Fruit fly (Drosophila melanogaster): Measurements from ENCODE around the gene Qsox4.

The Qsox4 gene

DNA sequence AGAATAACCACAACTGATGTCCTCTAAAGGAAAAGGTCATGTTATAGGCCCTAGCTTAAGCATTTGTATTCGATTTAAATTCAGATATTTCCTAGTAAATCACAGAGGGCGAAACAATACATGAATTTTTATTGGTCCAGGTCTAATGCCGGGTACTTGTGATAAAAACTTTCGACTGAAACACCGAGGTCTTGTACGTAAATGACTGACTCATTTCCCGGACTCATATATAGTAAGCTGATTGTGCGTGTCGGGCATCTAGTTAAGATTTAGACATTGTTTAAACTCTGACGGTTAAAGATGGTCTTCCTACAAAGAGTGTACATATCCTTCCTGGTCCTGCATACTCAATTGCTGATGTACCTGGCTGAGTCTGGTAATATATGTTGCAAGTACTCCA lies 20.4 kb upstream of the Qsox4 start, which contains the start of gene CG16710:
Gene CG16710, plus strand, starts transcription at position 301 of the 400 bp plus-strand sequence.
- TF ChIP-seq Jra (GFP tag; optimal IDR thresholded peaks at IDR 0.05) (no peak), tai (GFP tag; optimal IDR thresholded peaks at IDR 0.05) (no peak)

DNA sequence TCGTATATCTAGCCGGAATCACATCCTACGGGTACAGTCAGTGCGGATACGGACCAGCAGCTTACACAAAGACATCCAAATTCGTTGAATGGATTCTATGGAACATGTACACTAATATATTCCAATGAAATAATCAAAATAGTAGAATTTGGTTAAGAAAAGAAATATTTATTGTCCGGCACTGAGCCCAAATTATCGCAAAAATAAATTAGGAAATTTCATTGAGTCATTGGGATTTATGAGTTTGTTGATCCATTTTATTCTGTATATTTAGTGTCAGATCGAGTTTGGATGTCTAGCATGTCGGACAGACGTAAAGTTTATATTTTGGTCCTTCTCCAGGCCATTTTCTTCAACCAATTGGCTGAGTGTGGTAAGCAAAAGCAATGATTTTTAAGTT lies 18.8 kb upstream of the Qsox4 start, which contains the start of gene CG18754:
Gene CG18754, plus strand, starts transcription at position 301 of the 400 bp plus-strand sequence.
- TF ChIP-seq N (GFP tag; optimal IDR thresholded peaks at IDR 0.05) (no peak), tai (GFP tag; optimal IDR thresholded peaks at IDR 0.05) (no peak), psq (GFP tag; optimal IDR thresholded peaks at IDR 0.05) (no peak), Vsx2 (GFP tag; optimal IDR thresholded peaks at IDR 0.05; ENCODE audit: partially characterized antibody) (no peak), brk (GFP tag; optimal IDR thresholded peaks at IDR 0.05) (no peak), GATAd (GFP tag; optimal IDR thresholded peaks at IDR 0.05) (no peak), foxo (GFP tag; optimal IDR thresholded peaks at IDR 0.05) (no peak), dl (GFP tag; optimal IDR thresholded peaks at IDR 0.05; ENCODE audit: insufficient read depth in 1 of 2, partially characterized antibody in 2 of 2) (no peak), fru (GFP tag; optimal IDR thresholded peaks at IDR 0.05) (no peak), Mio (GFP tag; optimal IDR thresholded peaks at IDR 0.05) (no peak), Myc (optimal IDR thresholded peaks at IDR 0.05) (no peak), Hr78 (GFP tag; optimal IDR thresholded peaks at IDR 0.05) (no peak), Abd-B (GFP tag; optimal IDR thresholded peaks at IDR 0.05) (no peak), CG32264 (GFP tag; optimal IDR thresholded peaks at IDR 0.05) (no peak), woc (GFP tag; optimal IDR thresholded peaks at IDR 0.05) (no peak), lola (GFP tag; optimal IDR thresholded peaks at IDR 0.05) (no peak), Dfd (GFP tag; optimal IDR thresholded peaks at IDR 0.05) (no peak), CG9705 (GFP tag; optimal IDR thresholded peaks at IDR 0.05) (no peak), Hr83 (GFP tag; optimal IDR thresholded peaks at IDR 0.05; ENCODE audit: poor library complexity, severe bottlenecking) (no peak), br (GFP tag; optimal IDR thresholded peaks at IDR 0.05) (no peak)

DNA sequence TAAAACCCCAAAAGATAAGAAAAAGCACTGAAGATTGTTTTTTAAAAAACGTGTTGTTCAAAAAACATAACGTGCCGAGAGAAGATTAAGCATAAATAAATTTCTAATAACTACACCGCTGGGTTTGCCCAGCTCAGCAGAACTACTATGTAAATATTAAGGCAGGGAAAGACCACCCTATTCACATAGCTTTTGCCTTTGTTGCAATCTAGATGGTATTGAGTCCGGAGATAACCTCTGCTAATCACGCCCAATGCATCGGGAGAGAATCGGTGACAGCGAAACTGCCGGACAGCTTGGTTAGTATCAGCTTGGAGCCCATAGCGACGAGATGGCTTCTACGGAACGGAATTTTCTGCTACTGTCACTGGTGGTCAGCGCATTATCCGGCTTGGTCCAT lies 16.6 kb upstream of the Qsox4 start, which contains the start of gene SPE:
Gene SPE, plus strand, starts transcription at position 301 of the 400 bp plus-strand sequence.
- no peak for TF ChIP-seq Rel (GFP tag; optimal IDR thresholded peaks at IDR 0.05)
- TF ChIP-seq Rel (tag; optimal IDR thresholded peaks at IDR 0.05), result peak; percentile 68
- TF ChIP-seq Hr78 (GFP tag; optimal IDR thresholded peaks at IDR 0.05), result no peak

DNA sequence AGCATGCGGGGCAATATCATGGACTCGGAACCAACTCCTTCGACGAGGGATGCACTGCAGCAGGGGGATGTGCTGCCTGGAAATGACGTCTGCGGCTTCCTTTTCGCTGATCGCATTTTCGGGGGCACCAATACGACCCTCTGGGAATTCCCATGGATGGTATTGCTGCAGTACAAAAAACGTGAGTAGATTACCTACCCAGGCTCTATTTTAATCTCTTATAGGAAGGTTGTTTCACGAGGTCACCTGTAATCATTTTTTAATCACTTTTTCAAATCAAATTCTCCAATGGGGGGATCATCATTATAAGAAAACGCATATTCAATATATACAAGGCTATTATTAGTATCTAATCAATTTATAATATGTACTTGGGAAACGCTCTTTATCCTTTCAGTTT lies 15.6 kb upstream of the Qsox4 start:
- TF ChIP-seq Rel (GFP tag; optimal IDR thresholded peaks at IDR 0.05) (no peak), Rel (tag; optimal IDR thresholded peaks at IDR 0.05) (peak; percentile 86), dsf (GFP tag; optimal IDR thresholded peaks at IDR 0.05; ENCODE audit: borderline replicate concordance) (no peak), GATAd (GFP tag; optimal IDR thresholded peaks at IDR 0.05) (no peak), Dfd (GFP tag; optimal IDR thresholded peaks at IDR 0.05) (no peak), Myc (optimal IDR thresholded peaks at IDR 0.05) (no peak), sv (GFP tag; optimal IDR thresholded peaks at IDR 0.05) (no peak), Vsx2 (GFP tag; optimal IDR thresholded peaks at IDR 0.05; ENCODE audit: partially characterized antibody) (no peak), HLH106 (tag; optimal IDR thresholded peaks at IDR 0.05) (no peak)

DNA sequence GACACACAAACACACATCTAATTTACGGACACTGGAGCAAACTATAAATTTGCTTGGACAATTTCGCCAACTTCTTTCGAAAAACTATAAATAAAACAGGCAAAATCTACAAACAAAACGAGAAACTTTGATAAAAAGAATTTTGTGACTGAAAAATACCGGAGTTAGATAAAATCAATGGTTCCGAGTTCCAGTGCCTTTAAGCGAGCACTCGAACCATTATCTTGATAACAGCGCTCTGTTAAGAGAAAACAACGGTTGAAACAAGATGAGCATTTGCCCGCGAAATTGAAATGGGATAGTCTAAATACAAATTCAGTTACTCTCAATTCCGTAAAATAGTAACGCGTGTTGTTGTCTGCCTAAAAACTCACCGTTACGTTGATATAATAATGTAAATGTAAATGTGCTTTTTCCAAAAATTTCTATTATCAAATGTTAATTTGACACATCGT lies 8.0 kb upstream of the Qsox4 start, which contains the start of gene CG10254:
Gene CG10254, minus strand, starts transcription at position 405 of the 455 bp plus-strand sequence.
- TF ChIP-seq N (GFP tag; optimal IDR thresholded peaks at IDR 0.05) (no peak), h (GFP tag; optimal IDR thresholded peaks at IDR 0.05) (no peak)

DNA sequence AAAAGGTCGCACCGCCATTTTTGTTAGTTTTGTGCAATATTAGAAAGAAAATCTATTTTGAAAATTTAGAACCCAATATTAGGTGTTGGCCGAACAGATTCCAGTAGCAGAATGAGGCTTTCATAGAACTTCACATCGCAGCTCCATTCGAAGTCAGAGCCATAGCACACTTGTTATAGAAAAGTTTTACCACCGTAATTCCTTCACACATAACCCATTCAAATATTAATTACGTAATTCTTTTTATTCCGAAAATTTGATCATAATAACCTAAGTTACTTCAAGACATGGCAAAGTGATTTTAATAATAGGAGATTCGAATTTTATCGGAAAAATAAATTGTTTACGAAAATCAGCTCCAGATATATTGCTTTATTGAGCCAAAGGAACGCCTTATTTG lies 6.4 kb upstream of the Qsox4 start, which contains the start of gene CG10252:
Gene CG10252, minus strand, starts transcription at position 101 of the 400 bp plus-strand sequence.
- TF ChIP-seq lola (GFP tag; optimal IDR thresholded peaks at IDR 0.05) (no peak), Jra (GFP tag; optimal IDR thresholded peaks at IDR 0.05) (no peak), CrebA (GFP tag; optimal IDR thresholded peaks at IDR 0.05; ENCODE audit: borderline replicate concordance) (no peak), tai (GFP tag; optimal IDR thresholded peaks at IDR 0.05) (no peak), CG9705 (GFP tag; optimal IDR thresholded peaks at IDR 0.05) (no peak), woc (GFP tag; optimal IDR thresholded peaks at IDR 0.05) (no peak), sv (GFP tag; optimal IDR thresholded peaks at IDR 0.05) (no peak), OdsH (GFP tag; optimal IDR thresholded peaks at IDR 0.05) (no peak), brk (GFP tag; optimal IDR thresholded peaks at IDR 0.05) (no peak), Rel (GFP tag; optimal IDR thresholded peaks at IDR 0.05) (no peak), Rel (tag; optimal IDR thresholded peaks at IDR 0.05) (no peak), dsf (GFP tag; optimal IDR thresholded peaks at IDR 0.05; ENCODE audit: borderline replicate concordance) (no peak), Dfd (GFP tag; optimal IDR thresholded peaks at IDR 0.05) (no peak)
